Worm (Caenorhabditis elegans) whole organism, L2 larva: ENCODE data around the gene F38E11.6.

Experiments
- C34F6.9 ChIP-seq: fragments of 150-350 bp; optimal IDR thresholded peaks from 2 replicates; lab custom pipeline; 2014; ENCODE audit warnings: missing biosample characterization, missing genetic modification characterization
- F13H6.1 ChIP-seq: sonication (generic microtip); optimal IDR thresholded peaks from 2 replicates; lab custom pipeline; 2016; ENCODE audit warnings: missing genetic modification characterization, missing compliant biosample characterization
- R02D3.7 ChIP-seq: fragments of 150-350 bp; optimal IDR thresholded peaks from 2 replicates; lab custom pipeline; 2014; ENCODE audit warnings: missing biosample characterization, missing genetic modification characterization
- alr-1 ChIP-seq: fragments of 150-350 bp; optimal IDR thresholded peaks from 2 replicates; lab custom pipeline; 2014; ENCODE audit warnings: missing biosample characterization, missing genetic modification characterization
- blmp-1 ChIP-seq: sonication (generic microtip); optimal IDR thresholded peaks from 2 replicates; lab custom pipeline; 2017; ENCODE audit warnings: missing genetic modification characterization, mild to moderate bottlenecking, missing compliant biosample characterization, antibody characterized with exemption, moderate library complexity; ENCODE audit not compliant: insufficient read depth
- ceh-82 ChIP-seq: fragments of 150-350 bp; optimal IDR thresholded peaks from 2 replicates; lab custom pipeline; 2014; ENCODE audit warnings: missing biosample characterization, missing genetic modification characterization
- elt-1 ChIP-seq: fragments of 150-350 bp; optimal IDR thresholded peaks from 2 replicates; lab custom pipeline; 2014; ENCODE audit warnings: missing biosample characterization, missing genetic modification characterization
- fos-1 ChIP-seq: fragments of 150-350 bp; optimal IDR thresholded peaks from 2 replicates; lab custom pipeline; 2014; ENCODE audit warnings: missing biosample characterization, missing genetic modification characterization
- lin-13 ChIP-seq: fragments of 150-350 bp; optimal IDR thresholded peaks from 2 replicates; lab custom pipeline; 2014; ENCODE audit warnings: missing biosample characterization, missing genetic modification reagents, missing genetic modification characterization
- lsy-2 ChIP-seq, 2 experiments: fragments of 150-350 bp in 1 of 2; sonication (generic microtip) in 1 of 2; optimal IDR thresholded peaks; 2 replicates each; lab custom pipeline; 2014 to 2017; ENCODE audit warnings: missing biosample characterization in 2 of 2, missing genetic modification characterization in 2 of 2
- mbf-1 ChIP-seq: sonication (generic microtip); optimal IDR thresholded peaks from 2 replicates; lab custom pipeline; 2017; ENCODE audit warnings: missing biosample characterization, missing genetic modification characterization
- nhr-10 ChIP-seq: sonication (generic microtip); optimal IDR thresholded peaks from 2 replicates; lab custom pipeline; 2017; ENCODE audit warnings: missing biosample characterization, missing genetic modification characterization
- nhr-129 ChIP-seq: fragments of 150-350 bp; optimal IDR thresholded peaks from 2 replicates; lab custom pipeline; 2014; ENCODE audit warnings: missing biosample characterization, missing genetic modification characterization
- nhr-21 ChIP-seq: fragments of 150-350 bp; optimal IDR thresholded peaks from 2 replicates; lab custom pipeline; 2014; ENCODE audit warnings: missing biosample characterization, missing genetic modification characterization
- nhr-23 ChIP-seq: fragments of 150-350 bp; optimal IDR thresholded peaks from 2 replicates; lab custom pipeline; 2014; ENCODE audit warnings: missing biosample characterization, missing genetic modification reagents, missing genetic modification characterization
- nhr-237 ChIP-seq: fragments of 150-350 bp; optimal IDR thresholded peaks from 2 replicates; lab custom pipeline; 2014; ENCODE audit warnings: missing biosample characterization, missing genetic modification characterization
- nhr-25 ChIP-seq: fragments of 150-350 bp; sonication (generic microtip); optimal IDR thresholded peaks from 3 replicates; lab custom pipeline; 2014; ENCODE audit warnings: missing biosample characterization, missing genetic modification characterization
- nhr-6 ChIP-seq: fragments of 150-350 bp; optimal IDR thresholded peaks from 2 replicates; lab custom pipeline; 2014; ENCODE audit warnings: missing biosample characterization, missing genetic modification characterization
- peb-1 ChIP-seq: fragments of 150-350 bp; optimal IDR thresholded peaks from 2 replicates; lab custom pipeline; 2014; ENCODE audit warnings: missing biosample characterization, missing genetic modification characterization
- sem-4 ChIP-seq: fragments of 150-350 bp; optimal IDR thresholded peaks from 2 replicates; lab custom pipeline; 2014; ENCODE audit warnings: missing biosample characterization, missing genetic modification reagents, missing genetic modification characterization
- skn-1 ChIP-seq: sonication (generic microtip); optimal IDR thresholded peaks from 2 replicates; lab custom pipeline; 2017; ENCODE audit warnings: missing biosample characterization, missing genetic modification characterization
- sma-3 ChIP-seq: sonication (generic microtip); optimal IDR thresholded peaks from 2 replicates; lab custom pipeline; 2016; ENCODE audit warnings: missing genetic modification reagents, missing genetic modification characterization, missing compliant biosample characterization
- sma-9 ChIP-seq, 2 experiments: fragments of 150-350 bp in 1 of 2; sonication (generic microtip) in 1 of 2; optimal IDR thresholded peaks; 2 replicates each; lab custom pipeline; 2014 to 2016; ENCODE audit warnings: missing genetic modification characterization in 2 of 2, mild to moderate bottlenecking in 1 of 2, missing biosample characterization in 1 of 2, missing compliant biosample characterization in 1 of 2, missing genetic modification reagents in 1 of 2, moderate library complexity in 1 of 2
- unc-39 ChIP-seq: fragments of 150-350 bp; optimal IDR thresholded peaks from 2 replicates; lab custom pipeline; 2014; ENCODE audit warnings: missing biosample characterization, missing genetic modification characterization
- unc-62 ChIP-seq: fragments of 150-350 bp; optimal IDR thresholded peaks from 2 replicates; lab custom pipeline; 2014; ENCODE audit warnings: missing biosample characterization, missing genetic modification reagents, missing genetic modification characterization
- zag-1 ChIP-seq: fragments of 150-350 bp; optimal IDR thresholded peaks from 2 replicates; lab custom pipeline; 2014; ENCODE audit warnings: missing biosample characterization, missing genetic modification characterization
- ztf-1 ChIP-seq: fragments of 200-800 bp; sonication (Bioruptor generic); conservative IDR thresholded peaks from 2 replicates; pipeline ENCODE4 v1.3.6; 2022; ENCODE audit warnings: missing genetic modification characterization, missing compliant biosample characterization
- ztf-11 ChIP-seq: sonication (generic microtip); optimal IDR thresholded peaks from 2 replicates; lab custom pipeline; 2017; ENCODE audit warnings: missing biosample characterization, missing genetic modification characterization

The F38E11.6 gene

ce11 chrIV:9432327-9432726 lies 35.0 kb downstream of the F38E11.6 start:
- TF ChIP-seq ztf-1 (GFP tag; lab: Robert Waterston, UW) (no peak), nhr-237 (tag; lab: Kevin White, UChicago) (no peak), sma-3 (GFP tag; lab: Kevin White, UChicago) (no peak), sem-4 (no peak), lsy-2 (tag; optimal IDR thresholded peaks at IDR 0.05; lab: Kevin White, UChicago) (no peak), ztf-11 (no peak), fos-1 (tag; lab: Kevin White, UChicago) (no peak), nhr-10 (tag; lab: Kevin White, UChicago) (no peak), blmp-1 (tag; lab: Kevin White, UChicago) (no peak), skn-1 (tag; lab: Kevin White, UChicago) (no peak), R02D3.7 (no peak), lin-13 (GFP tag; lab: Kevin White, UChicago) (no peak), C34F6.9 (tag; lab: Kevin White, UChicago) (no peak), peb-1 (tag; lab: Kevin White, UChicago) (no peak), nhr-6 (tag; lab: Kevin White, UChicago) (no peak), F13H6.1 (tag; lab: Kevin White, UChicago) (no peak)
- TF ChIP-seq, all 48 proteins: peak for 0

ce11 chrIV:9427959-9428358 lies 39.4 kb downstream of the F38E11.6 start, which contains the start of gene F59B8.1:
F59B8.1 (plus strand) TSS chrIV:9428259.
- TF ChIP-seq nhr-25 (tag; lab: Kevin White, UChicago) (no peak), sma-9 (GFP tag; optimal IDR thresholded peaks at IDR 0.05; lab: Kevin White, UChicago) (no peak), sma-9 (tag; optimal IDR thresholded peaks at IDR 0.05; lab: Kevin White, UChicago) (no peak), elt-1 (no peak), ceh-82 (no peak), nhr-23 (no peak), ztf-1 (GFP tag; lab: Robert Waterston, UW) (no peak), nhr-21 (no peak), mbf-1 (no peak), unc-39 (tag; lab: Kevin White, UChicago) (no peak)

ce11 chrIV:9423095-9423494 lies 44.2 kb downstream of the F38E11.6 start, which contains the start of gene srxa-2:
srxa-2 (plus strand) TSS chrIV:9423395.
- no peak for TF ChIP-seq lsy-2 (tag; optimal IDR thresholded peaks at IDR 0.05; lab: Kevin White, UChicago)
- TF ChIP-seq blmp-1 (tag; lab: Kevin White, UChicago), result no peak
- TF ChIP-seq nhr-23, result no peak
- TF ChIP-seq ceh-82, result no peak
- no peak for TF ChIP-seq alr-1 (tag; lab: Kevin White, UChicago)
- no peak for TF ChIP-seq C34F6.9 (tag; lab: Kevin White, UChicago)
- TF ChIP-seq unc-62 (GFP tag; lab: Kevin White, UChicago), result no peak
- TF ChIP-seq nhr-129 (tag; lab: Kevin White, UChicago), result no peak

ce11 chrIV:9422408-9422807 lies 44.9 kb downstream of the F38E11.6 start, which contains the start of gene F56D5.9:
F56D5.9 (minus strand) TSS chrIV:9422508.
- no peak for TF ChIP-seq nhr-10 (tag; lab: Kevin White, UChicago)
- no peak for TF ChIP-seq zag-1
- no peak for TF ChIP-seq sma-9 (GFP tag; optimal IDR thresholded peaks at IDR 0.05; lab: Kevin White, UChicago)
- no peak for TF ChIP-seq sma-9 (tag; optimal IDR thresholded peaks at IDR 0.05; lab: Kevin White, UChicago)
- no peak for TF ChIP-seq nhr-23
- TF ChIP-seq skn-1 (tag; lab: Kevin White, UChicago), result no peak
- TF ChIP-seq, all 48 proteins: peak for 0
